Fruit fly (Drosophila melanogaster) whole organism, embryonic: Measurements from ENCODE around the gene CG9498.
A peak's percentile ranks its signal among the peaks of the same experiment; 100 is the strongest.

Experiments
- Asciz ChIP-seq: fragments of 200-800 bp; sonication (Bioruptor generic); optimal IDR thresholded peaks from 2 replicates; lab custom pipeline; 2017; ENCODE audit warnings: missing biosample characterization, mild to moderate bottlenecking, missing genetic modification characterization, missing genetic modification reagents
- B-H2 ChIP-seq: fragments of 200-800 bp; sonication (Bioruptor generic); optimal IDR thresholded peaks from 2 replicates; lab custom pipeline; 2018; ENCODE audit warnings: missing biosample characterization, mild to moderate bottlenecking, missing genetic modification characterization
- Bgb ChIP-seq: fragments of 200-800 bp; sonication (Bioruptor generic); IDR thresholded peaks from 2 replicates; pipeline ENCODE4 v1.3.6; 2022; ENCODE audit warnings: missing biosample characterization, missing genetic modification characterization; ENCODE audit not compliant: partially characterized antibody
- Blimp-1 ChIP-seq: fragments of 200-800 bp; sonication (Bioruptor generic); optimal IDR thresholded peaks from 3 replicates; lab custom pipeline; 2018; ENCODE audit warnings: missing biosample characterization, missing genetic modification characterization, mild to moderate bottlenecking, moderate library complexity, missing genetic modification reagents
- BtbVII ChIP-seq: fragments of 200-800 bp; sonication (Bioruptor generic); optimal IDR thresholded peaks from 3 replicates; lab custom pipeline; 2017; ENCODE audit warnings: missing biosample characterization, mild to moderate bottlenecking, missing genetic modification characterization
- CG10209 ChIP-seq: fragments of 200-800 bp; sonication (Bioruptor generic); optimal IDR thresholded peaks from 3 replicates; lab custom pipeline; 2017; ENCODE audit warnings: missing biosample characterization, mild to moderate bottlenecking, missing genetic modification characterization, missing genetic modification reagents
- CG10366 ChIP-seq: fragments of 200-800 bp; sonication (Bioruptor generic); IDR thresholded peaks from 2 replicates; pipeline ENCODE4 v1.3.6; 2022; ENCODE audit warnings: missing biosample characterization, missing genetic modification characterization
- CG11504 ChIP-seq: fragments of 200-800 bp; sonication (Bioruptor generic); optimal IDR thresholded peaks from 3 replicates; lab custom pipeline; 2019; ENCODE audit warnings: missing biosample characterization, mild to moderate bottlenecking, missing genetic modification characterization, moderate library complexity
- CG14441 ChIP-seq: fragments of 200-800 bp; sonication (Bioruptor generic); IDR thresholded peaks from 2 replicates; pipeline ENCODE4 v1.3.6; 2022; ENCODE audit warnings: missing biosample characterization, missing genetic modification characterization
- CG15269 ChIP-seq: fragments of 200-800 bp; sonication (Bioruptor generic); optimal IDR thresholded peaks from 2 replicates; lab custom pipeline; 2018; ENCODE audit warnings: missing biosample characterization, mild to moderate bottlenecking, missing genetic modification characterization, moderate library complexity
- CG17829 ChIP-seq: fragments of 200-800 bp; optimal IDR thresholded peaks from 2 replicates; lab custom pipeline; 2019; ENCODE audit warnings: missing biosample characterization, mild to moderate bottlenecking, missing genetic modification characterization, moderate library complexity
- CG18476 ChIP-seq: fragments of 200-800 bp; sonication (Bioruptor generic); optimal IDR thresholded peaks from 2 replicates; lab custom pipeline; 2016; ENCODE audit warnings: missing biosample characterization, mild to moderate bottlenecking, missing genetic modification characterization
- CG3847 ChIP-seq: fragments of 200-800 bp; sonication (Bioruptor generic); IDR thresholded peaks from 2 replicates; pipeline ENCODE4 v1.3.6; 2022; ENCODE audit warnings: missing biosample characterization, missing genetic modification characterization
- CG6689 ChIP-seq: fragments of 200-800 bp; sonication (Bioruptor generic); IDR thresholded peaks from 2 replicates; pipeline ENCODE4 v1.3.6; 2022; ENCODE audit warnings: missing biosample characterization, missing genetic modification characterization
- CG7271 ChIP-seq: fragments of 200-800 bp; sonication (Bioruptor generic); optimal IDR thresholded peaks from 2 replicates; lab custom pipeline; 2018; ENCODE audit warnings: missing biosample characterization, mild to moderate bottlenecking, missing genetic modification characterization, moderate library complexity
- CG7745 ChIP-seq: fragments of 200-800 bp; sonication (Bioruptor generic); optimal IDR thresholded peaks from 2 replicates; lab custom pipeline; 2018; ENCODE audit warnings: missing biosample characterization, mild to moderate bottlenecking, missing genetic modification characterization, moderate library complexity
- CG7987 ChIP-seq: fragments of 200-800 bp; sonication (Bioruptor generic); optimal IDR thresholded peaks from 2 replicates; lab custom pipeline; 2018; ENCODE audit warnings: missing biosample characterization, mild to moderate bottlenecking, missing genetic modification characterization, moderate library complexity
- CG9817 ChIP-seq: fragments of 200-800 bp; sonication (Bioruptor generic); optimal IDR thresholded peaks from 2 replicates; lab custom pipeline; 2018; ENCODE audit warnings: missing biosample characterization, mild to moderate bottlenecking, missing genetic modification characterization, moderate library complexity
- CTCF ChIP-seq: fragments of 200-800 bp; sonication (Bioruptor generic); optimal IDR thresholded peaks from 2 replicates; lab custom pipeline; 2017; ENCODE audit warnings: missing biosample characterization, mild to moderate bottlenecking, missing genetic modification characterization, moderate library complexity
- Deaf1 ChIP-seq: fragments of 200-800 bp; optimal IDR thresholded peaks from 3 replicates; lab custom pipeline; 2019; ENCODE audit warnings: missing biosample characterization, mild to moderate bottlenecking, missing genetic modification characterization, moderate library complexity
- Fer1 ChIP-seq: fragments of 200-800 bp; sonication (Bioruptor generic); optimal IDR thresholded peaks from 2 replicates; lab custom pipeline; 2017; ENCODE audit warnings: missing biosample characterization, mild to moderate bottlenecking, missing genetic modification characterization
- H15 ChIP-seq: fragments of 200-800 bp; sonication (Bioruptor generic); IDR thresholded peaks from 3 replicates; pipeline ENCODE4 v1.3.6; 2022; ENCODE audit warnings: missing biosample characterization, missing genetic modification characterization
- H2.0 ChIP-seq: fragments of 200-800 bp; sonication (Bioruptor generic); IDR thresholded peaks from 2 replicates; pipeline ENCODE4 v1.3.6; 2022; ENCODE audit warnings: missing biosample characterization, missing genetic modification characterization
- HmgD ChIP-seq: fragments of 200-800 bp; sonication (Bioruptor generic); optimal IDR thresholded peaks from 3 replicates; lab custom pipeline; 2016; ENCODE audit warnings: missing biosample characterization, missing genetic modification characterization
- Lhr ChIP-seq: fragments of 200-800 bp; sonication (Bioruptor generic); optimal IDR thresholded peaks from 3 replicates; lab custom pipeline; 2017; ENCODE audit warnings: mild to moderate bottlenecking, missing biosample characterization, missing genetic modification reagents, missing genetic modification characterization
- MESR4 ChIP-seq: fragments of 200-800 bp; sonication (Bioruptor generic); optimal IDR thresholded peaks from 2 replicates; lab custom pipeline; 2018; ENCODE audit warnings: missing biosample characterization, mild to moderate bottlenecking, missing genetic modification characterization, moderate library complexity
- PHDP ChIP-seq: fragments of 200-800 bp; sonication (Bioruptor generic); optimal IDR thresholded peaks from 3 replicates; lab custom pipeline; 2018; ENCODE audit warnings: missing biosample characterization, mild to moderate bottlenecking, missing genetic modification characterization, moderate library complexity
- Sox100B ChIP-seq: fragments of 200-800 bp; sonication (Bioruptor generic); optimal IDR thresholded peaks from 3 replicates; lab custom pipeline; 2018; ENCODE audit warnings: missing biosample characterization, mild to moderate bottlenecking, missing genetic modification characterization
- Trl ChIP-seq, 3 experiments: fragments of >200 bp in 2 of 3; fragments of 200-800 bp in 1 of 3; sonication (Bioruptor generic) in 1 of 3; optimal IDR thresholded peaks; 2 replicates in 1 of 3; 3 replicates in 2 of 3; lab custom pipeline; 2016 to 2017; ENCODE audit warnings: missing biosample characterization in 1 of 3, missing genetic modification characterization in 1 of 3
- Xbp1 ChIP-seq: fragments of 200-800 bp; sonication (Bioruptor generic); optimal IDR thresholded peaks from 3 replicates; lab custom pipeline; 2016; ENCODE audit warnings: missing biosample characterization, mild to moderate bottlenecking, missing genetic modification characterization
- YL-1 ChIP-seq: fragments of 200-800 bp; sonication (Bioruptor generic); optimal IDR thresholded peaks from 3 replicates; lab custom pipeline; 2017; ENCODE audit warnings: missing biosample characterization, mild to moderate bottlenecking, missing genetic modification characterization
- ac ChIP-seq: fragments of 200-800 bp; sonication (Bioruptor generic); optimal IDR thresholded peaks from 3 replicates; lab custom pipeline; 2017; ENCODE audit warnings: missing biosample characterization, mild to moderate bottlenecking, missing genetic modification characterization
- bigmax ChIP-seq: fragments of 200-800 bp; sonication (Bioruptor generic); optimal IDR thresholded peaks from 2 replicates; lab custom pipeline; 2018; ENCODE audit warnings: missing biosample characterization, mild to moderate bottlenecking, missing genetic modification characterization
- dmrt99B ChIP-seq: fragments of 200-800 bp; sonication (Bioruptor generic); optimal IDR thresholded peaks from 2 replicates; lab custom pipeline; 2018; ENCODE audit warnings: missing biosample characterization, mild to moderate bottlenecking, missing genetic modification characterization, moderate library complexity
- ewg ChIP-seq: fragments of 200-800 bp; sonication (Bioruptor generic); optimal IDR thresholded peaks from 3 replicates; lab custom pipeline; 2017; ENCODE audit warnings: mild to moderate bottlenecking, missing biosample characterization, missing genetic modification reagents, missing genetic modification characterization
- grn ChIP-seq: fragments of 200-800 bp; sonication (Bioruptor generic); optimal IDR thresholded peaks from 3 replicates; lab custom pipeline; 2017; ENCODE audit warnings: missing biosample characterization, missing genetic modification characterization
- gsb-n ChIP-seq: fragments of 200-800 bp; sonication (Bioruptor generic); optimal IDR thresholded peaks from 3 replicates; lab custom pipeline; 2018; ENCODE audit warnings: missing biosample characterization, mild to moderate bottlenecking, missing genetic modification characterization
- kah ChIP-seq: fragments of 200-800 bp; sonication (Bioruptor generic); optimal IDR thresholded peaks from 2 replicates; lab custom pipeline; 2018; ENCODE audit warnings: missing biosample characterization, mild to moderate bottlenecking, missing genetic modification characterization
- ken ChIP-seq: fragments of 200-800 bp; sonication (Bioruptor generic); IDR thresholded peaks from 3 replicates; pipeline ENCODE4 v1.3.6; 2022; ENCODE audit warnings: missing biosample characterization, missing genetic modification characterization
- pb ChIP-seq: fragments of 200-800 bp; sonication (Bioruptor generic); optimal IDR thresholded peaks from 3 replicates; lab custom pipeline; 2016; ENCODE audit warnings: missing biosample characterization, missing genetic modification characterization
- peb ChIP-seq: fragments of 200-800 bp; sonication (Bioruptor generic); IDR thresholded peaks from 2 replicates; pipeline ENCODE4 v1.3.6; 2022; ENCODE audit warnings: missing biosample characterization, missing genetic modification characterization
- phol ChIP-seq: fragments of 200-800 bp; sonication (Bioruptor generic); optimal IDR thresholded peaks from 3 replicates; lab custom pipeline; 2018; ENCODE audit warnings: missing biosample characterization, mild to moderate bottlenecking, missing genetic modification characterization, moderate library complexity
- pzg ChIP-seq: fragments of 200-800 bp; sonication (Bioruptor generic); optimal IDR thresholded peaks from 3 replicates; lab custom pipeline; 2018; ENCODE audit warnings: missing biosample characterization, mild to moderate bottlenecking, missing genetic modification characterization, moderate library complexity
- salm ChIP-seq: fragments of 200-800 bp; sonication (Bioruptor generic); optimal IDR thresholded peaks from 2 replicates; lab custom pipeline; 2018; ENCODE audit warnings: missing biosample characterization, mild to moderate bottlenecking, missing genetic modification characterization
- sens-2 ChIP-seq: fragments of 200-800 bp; sonication (Bioruptor generic); IDR thresholded peaks from 2 replicates; pipeline ENCODE4 v1.3.6; 2022; ENCODE audit warnings: missing biosample characterization, missing genetic modification characterization
- sna ChIP-seq: fragments of 200-800 bp; sonication (Bioruptor generic); IDR thresholded peaks from 2 replicates; pipeline ENCODE4 v1.3.6; 2022; ENCODE audit warnings: missing biosample characterization, missing genetic modification characterization; ENCODE audit not compliant: partially characterized antibody
- stwl ChIP-seq: fragments of 200-800 bp; sonication (Bioruptor generic); optimal IDR thresholded peaks from 3 replicates; lab custom pipeline; 2018; ENCODE audit warnings: missing biosample characterization, mild to moderate bottlenecking, missing genetic modification characterization, moderate library complexity
- tna ChIP-seq: fragments of 200-800 bp; sonication (Bioruptor generic); IDR thresholded peaks from 2 replicates; pipeline ENCODE4 v1.3.6; 2022; ENCODE audit warnings: missing biosample characterization, missing genetic modification characterization; ENCODE audit not compliant: partially characterized antibody

CG9498 gene

DNA sequence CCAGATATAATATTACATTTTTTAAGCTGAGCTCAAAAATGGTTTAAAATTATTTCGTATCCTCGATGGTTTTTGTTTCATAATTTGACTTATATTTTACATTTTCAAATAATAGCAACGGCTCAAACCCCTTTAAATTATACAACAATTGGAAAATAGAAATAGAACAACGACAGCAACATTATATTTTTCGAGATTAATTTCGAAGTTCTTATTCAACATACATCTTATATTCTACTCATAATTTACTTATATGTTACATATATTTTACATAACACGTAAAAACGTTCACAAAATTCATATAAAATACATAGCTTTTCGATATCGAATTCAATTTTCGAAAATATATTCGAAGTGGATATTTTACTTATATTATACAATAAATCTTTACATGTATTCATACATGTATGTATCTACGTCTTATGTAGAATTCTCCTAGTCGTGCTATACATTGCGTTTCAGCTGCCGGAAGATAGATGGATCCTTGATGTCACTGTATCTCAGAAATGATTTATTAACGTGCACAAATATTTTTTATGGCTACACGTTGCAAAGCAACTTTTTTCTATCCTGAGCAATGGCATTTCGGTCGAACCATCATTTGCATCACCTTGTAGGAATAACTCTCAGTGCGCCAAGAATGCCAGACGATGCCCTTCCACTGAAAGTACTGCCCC lies 6.0 kb upstream of the CG9498 start (continued):
- no peak for TF ChIP-seq tna (GFP tag; lab: Robert Waterston, UW)
- TF ChIP-seq CG10209 (GFP tag; lab: Kevin White, UChicago): peak; percentile 4
- TF ChIP-seq bigmax: no peak
- TF ChIP-seq Trl (optimal IDR thresholded peaks at IDR 0.05; lab: Kevin White, UChicago): no peak
- peak; percentile 13 for TF ChIP-seq Trl (GFP tag; optimal IDR thresholded peaks at IDR 0.05; lab: Kevin White, UChicago)
- TF ChIP-seq phol (tag; lab: Kevin White, UChicago): peak; percentile 57
- no peak for TF ChIP-seq CG18476 (GFP tag; lab: Kevin White, UChicago)
- no peak for TF ChIP-seq salm
- TF ChIP-seq CG6689: no peak
- peak; percentile 44 for TF ChIP-seq Asciz
- TF ChIP-seq CG17829 (tag; lab: Kevin White, UChicago): peak; percentile 59
- TF ChIP-seq ken: 0 out of 3 replicates have a peak, but pooled peaks have one; percentile 8
- TF ChIP-seq CG14441 (GFP tag; lab: Robert Waterston, UW): no peak
- peak; percentile 54 for TF ChIP-seq Xbp1 (GFP tag; lab: Kevin White, UChicago)
- peak; percentile 77 for TF ChIP-seq CG7987 (GFP tag; lab: Kevin White, UChicago)
- peak; percentile 10; the same call in 1 of the 2 replicates for TF ChIP-seq CG10366 (GFP tag; lab: Robert Waterston, UW)
- TF ChIP-seq CG15269: peak; percentile 28
- no peak for TF ChIP-seq ac
- TF ChIP-seq B-H2 (GFP tag; lab: Kevin White, UChicago): peak; percentile 14
- 0 out of 3 replicates have a peak, but pooled peaks have one; percentile 42 for TF ChIP-seq H15 (GFP tag; lab: Robert Waterston, UW)
- no peak for TF ChIP-seq HmgD (GFP tag; lab: Kevin White, UChicago)
- no peak for TF ChIP-seq pzg (GFP tag; lab: Kevin White, UChicago)
- peak; percentile 94 for TF ChIP-seq CTCF (GFP tag; lab: Kevin White, UChicago)
- TF ChIP-seq CG3847 (GFP tag; lab: Robert Waterston, UW): 0 out of 2 replicates have a peak, but pooled peaks have one; percentile 20
- TF ChIP-seq H2.0: peak; percentile 24; the same call in 1 of the 2 replicates
- peak; percentile 28 for TF ChIP-seq Sox100B (GFP tag; lab: Kevin White, UChicago)
- no peak for TF ChIP-seq CG9817
- TF ChIP-seq sens-2 (GFP tag; lab: Robert Waterston, UW): 0 out of 2 replicates have a peak, but pooled peaks have one; percentile 8
- no peak for TF ChIP-seq MESR4 (GFP tag; lab: Kevin White, UChicago)
- TF ChIP-seq CG7745 (tag; lab: Kevin White, UChicago): no peak
- TF ChIP-seq Bgb: peak; percentile 70
- TF ChIP-seq stwl: peak; percentile 23
- TF ChIP-seq CG11504 (tag; lab: Kevin White, UChicago): peak; percentile 72
- no peak for TF ChIP-seq BtbVII (GFP tag; lab: Kevin White, UChicago)
- peak; percentile 25 for TF ChIP-seq PHDP (tag; lab: Kevin White, UChicago)
- TF ChIP-seq ewg (GFP tag; lab: Kevin White, UChicago): peak; percentile 45
- no peak for TF ChIP-seq grn (GFP tag; lab: Kevin White, UChicago)
- peak; percentile 28 for TF ChIP-seq gsb-n (tag; lab: Kevin White, UChicago)
- TF ChIP-seq dmrt99B: peak; percentile 32
- no peak for TF ChIP-seq YL-1 (GFP tag; lab: Kevin White, UChicago)
- TF ChIP-seq kah (GFP tag; lab: Kevin White, UChicago): peak; percentile 33
- TF ChIP-seq Blimp-1 (GFP tag; lab: Kevin White, UChicago): peak; percentile 56
- TF ChIP-seq pb (GFP tag; lab: Kevin White, UChicago): no peak
- TF ChIP-seq Lhr (GFP tag; lab: Kevin White, UChicago): peak; percentile 45
- peak; percentile 42 for TF ChIP-seq CG7271
- no peak for TF ChIP-seq Deaf1 (tag; lab: Kevin White, UChicago)
- peak; percentile 72 for TF ChIP-seq Fer1 (GFP tag; lab: Kevin White, UChicago)
- no peak for TF ChIP-seq sna (GFP tag; lab: Robert Waterston, UW)
- no peak for TF ChIP-seq peb
